Fruit fly (Drosophila melanogaster): Measurements from ENCODE around the gene Edc3.

DNA sequence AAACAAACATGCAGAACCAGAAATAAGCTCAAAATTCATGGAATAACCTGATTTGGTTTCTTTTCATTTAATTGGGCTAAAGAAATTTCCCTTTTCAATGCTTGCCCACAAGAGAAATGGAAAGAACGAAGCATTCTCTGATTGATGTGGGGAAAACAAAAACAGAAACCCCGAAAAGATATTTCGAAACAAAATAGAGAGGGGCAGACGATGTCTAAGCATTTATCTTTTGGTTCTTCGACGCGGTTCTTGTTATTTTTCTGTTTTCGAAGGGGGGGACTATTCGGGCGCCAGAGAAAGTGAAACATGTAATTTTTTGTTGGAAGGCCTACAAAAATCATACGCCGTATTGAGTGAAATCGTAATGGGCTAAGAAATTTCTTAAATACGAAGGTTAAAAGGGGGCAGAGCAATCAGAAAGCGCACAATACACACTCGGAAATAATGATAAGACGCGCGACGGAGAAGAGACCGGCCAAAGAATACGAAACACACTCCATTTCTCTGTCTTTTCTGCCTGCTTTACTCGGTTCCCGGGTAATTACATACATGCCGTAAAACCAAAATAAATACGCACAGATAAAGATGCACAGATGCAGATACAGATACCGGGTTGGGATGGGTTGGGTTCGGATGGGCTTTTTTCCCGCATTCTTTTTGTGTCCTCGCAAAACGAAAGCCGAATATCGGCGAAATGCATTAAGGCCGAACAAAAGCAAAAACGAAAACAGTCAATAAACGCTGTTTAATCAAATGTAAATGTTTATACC lies 40.9 kb downstream of the Edc3 start:
- no peak for TF ChIP-seq CG8478 (optimal IDR thresholded peaks at IDR 0.05)
- no peak for TF ChIP-seq CTCF (optimal IDR thresholded peaks at IDR 0.05)

All from S2 (cell line).